Fruit fly (Drosophila melanogaster) whole organism, adult: Measurements from ENCODE around the gene meep.

ENCODE experiments used
- CG14711 ChIP-seq: fragments of 200-800 bp; sonication (Bioruptor generic); optimal IDR thresholded peaks from 2 replicates; lab custom pipeline; 2018; ENCODE audit warnings: missing biosample characterization, mild to moderate bottlenecking, missing genetic modification characterization, moderate library complexity
- CG1620 ChIP-seq: fragments of 200-800 bp; sonication (Bioruptor generic); optimal IDR thresholded peaks from 2 replicates; lab custom pipeline; 2016; ENCODE audit warnings: missing biosample characterization, missing genetic modification characterization
- CG33017 ChIP-seq: fragments of 200-800 bp; sonication (Bioruptor generic); optimal IDR thresholded peaks from 2 replicates; lab custom pipeline; 2018; ENCODE audit warnings: missing biosample characterization, mild to moderate bottlenecking, missing genetic modification characterization, moderate library complexity
- cic ChIP-seq: fragments of 200-800 bp; sonication (Bioruptor generic); optimal IDR thresholded peaks from 2 replicates; lab custom pipeline; 2017; ENCODE audit warnings: missing biosample characterization, mild to moderate bottlenecking, missing genetic modification characterization, moderate library complexity
- cnc ChIP-seq, 2 experiments: fragments of >200 bp; optimal IDR thresholded peaks; 2 replicates each; lab custom pipeline; 2017
- kay ChIP-seq: fragments of 200-800 bp; sonication (Bioruptor generic); peaks from one replicate; lab custom pipeline; 2016; ENCODE audit warnings: missing biosample characterization, missing genetic modification characterization, borderline replicate concordance
- ovo ChIP-seq: fragments of 200-800 bp; sonication (Bioruptor generic); optimal IDR thresholded peaks from 2 replicates; lab custom pipeline; 2016; ENCODE audit warnings: missing biosample characterization, missing genetic modification characterization
- pad ChIP-seq: fragments of 200-800 bp; sonication (Bioruptor generic); optimal IDR thresholded peaks from 3 replicates; lab custom pipeline; 2017; ENCODE audit warnings: missing biosample characterization, missing genetic modification characterization, mild to moderate bottlenecking, moderate library complexity, missing genetic modification reagents
- tj ChIP-seq: fragments of 200-800 bp; sonication (Bioruptor generic); optimal IDR thresholded peaks from 3 replicates; lab custom pipeline; 2017; ENCODE audit warnings: missing biosample characterization, mild to moderate bottlenecking, missing genetic modification characterization, moderate library complexity

DNA sequence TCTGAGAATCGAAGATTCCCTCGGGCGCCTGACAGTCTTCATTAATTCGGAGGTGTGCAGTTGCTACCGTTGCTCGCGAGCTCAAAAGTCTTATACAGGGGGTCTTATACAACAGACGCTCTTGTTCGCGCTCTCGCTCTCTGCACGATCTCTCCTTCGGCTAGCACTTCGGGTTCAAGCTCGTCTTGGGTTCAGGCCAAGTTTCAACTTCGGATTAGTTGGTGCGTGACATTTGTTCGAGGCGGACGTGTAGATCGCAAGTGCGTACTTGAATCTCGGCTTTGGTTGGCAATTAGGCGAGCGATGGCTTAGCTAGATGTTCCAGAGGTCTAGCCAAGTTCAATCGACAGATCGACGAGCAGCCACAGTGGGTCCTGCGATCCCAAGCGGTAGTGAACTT is 5.4 kb upstream of the meep start:
- TF ChIP-seq pad, result no peak
- no peak for TF ChIP-seq ovo (GFP tag; lab: Kevin White, UChicago)
- no peak for TF ChIP-seq cnc (optimal IDR thresholded peaks at IDR 0.05; lab: Kevin White, UChicago)
- TF ChIP-seq CG33017, result no peak
- no peak for TF ChIP-seq tj
- TF ChIP-seq kay, result no peak
- no peak for TF ChIP-seq CG1620 (GFP tag; lab: Kevin White, UChicago)
- TF ChIP-seq cic (GFP tag; lab: Kevin White, UChicago), result no peak
- TF ChIP-seq CG14711 (tag; lab: Kevin White, UChicago), result no peak
